Worm (Caenorhabditis elegans) whole organism, mixed stage, embryonic: Measurements from ENCODE around the gene fbxa-113.

Experiments used
- M03D4.4 ChIP-seq: sonication (generic microtip); optimal IDR thresholded peaks from 2 replicates; lab custom pipeline; 2017; ENCODE audit warnings: mild to moderate bottlenecking, missing genetic modification characterization, missing compliant biosample characterization
- bed-3 ChIP-seq: fragments of 200-800 bp; sonication (Bioruptor generic); optimal IDR thresholded peaks from 3 replicates; lab custom pipeline; 2018; ENCODE audit warnings: mild to moderate bottlenecking, missing genetic modification characterization, moderate library complexity, missing compliant biosample characterization
- blmp-1 ChIP-seq: fragments of 150-350 bp; optimal IDR thresholded peaks from 2 replicates; lab custom pipeline; 2014; ENCODE audit warnings: missing biosample characterization, missing genetic modification characterization
- ceh-43 ChIP-seq: fragments of 200-800 bp; sonication (Bioruptor generic); optimal IDR thresholded peaks from 2 replicates; lab custom pipeline; 2018; ENCODE audit warnings: mild to moderate bottlenecking, missing genetic modification characterization, moderate library complexity, missing compliant biosample characterization
- ceh-83 ChIP-seq: fragments of 200-800 bp; sonication (Bioruptor generic); optimal IDR thresholded peaks from 2 replicates; lab custom pipeline; 2018; ENCODE audit warnings: mild to moderate bottlenecking, missing genetic modification characterization, missing compliant biosample characterization
- ces-1 ChIP-seq: fragments of 150-350 bp; optimal IDR thresholded peaks from 2 replicates; lab custom pipeline; 2014; ENCODE audit warnings: missing biosample characterization, missing genetic modification reagents, missing genetic modification characterization
- elt-1 ChIP-seq: sonication (generic microtip); optimal IDR thresholded peaks from 2 replicates; lab custom pipeline; 2017; ENCODE audit warnings: missing genetic modification characterization, mild to moderate bottlenecking, missing compliant biosample characterization, antibody characterized with exemption, moderate library complexity, borderline replicate concordance; ENCODE audit not compliant: insufficient read depth
- elt-3 ChIP-seq: fragments of 150-350 bp; optimal IDR thresholded peaks from 2 replicates; lab custom pipeline; 2014; ENCODE audit warnings: missing biosample characterization, missing genetic modification characterization
- flh-1 ChIP-seq: fragments of 200-800 bp; sonication (Bioruptor generic); optimal IDR thresholded peaks from 2 replicates; lab custom pipeline; 2018; ENCODE audit warnings: mild to moderate bottlenecking, missing genetic modification characterization, moderate library complexity, missing compliant biosample characterization
- ham-2 ChIP-seq: fragments of 200-800 bp; sonication (Bioruptor generic); optimal IDR thresholded peaks from 2 replicates; lab custom pipeline; 2018; ENCODE audit warnings: mild to moderate bottlenecking, missing genetic modification characterization, missing compliant biosample characterization
- hlh-1 ChIP-seq: fragments of 150-350 bp; optimal IDR thresholded peaks from 2 replicates; lab custom pipeline; 2014; ENCODE audit warnings: missing biosample characterization, missing genetic modification reagents, missing genetic modification characterization
- lin-13 ChIP-seq: fragments of 150-350 bp; optimal IDR thresholded peaks from 2 replicates; lab custom pipeline; 2014; ENCODE audit warnings: missing biosample characterization, missing genetic modification characterization
- lin-32 ChIP-seq: fragments of 200-800 bp; sonication (Bioruptor generic); optimal IDR thresholded peaks from 2 replicates; lab custom pipeline; 2018; ENCODE audit warnings: mild to moderate bottlenecking, missing genetic modification characterization, missing compliant biosample characterization
- lsy-2 ChIP-seq: fragments of 150-350 bp; optimal IDR thresholded peaks from 2 replicates; lab custom pipeline; 2014; ENCODE audit warnings: missing biosample characterization, missing genetic modification characterization
- mab-5 ChIP-seq: fragments of 150-350 bp; optimal IDR thresholded peaks from 2 replicates; lab custom pipeline; 2014; ENCODE audit warnings: missing biosample characterization, missing genetic modification characterization
- mep-1 ChIP-seq: fragments of 150-350 bp; optimal IDR thresholded peaks from 2 replicates; lab custom pipeline; 2017; ENCODE audit warnings: missing biosample characterization, missing genetic modification reagents, missing genetic modification characterization, inconsistent platforms
- mls-2 ChIP-seq: sonication (generic microtip); optimal IDR thresholded peaks from 2 replicates; lab custom pipeline; 2016; ENCODE audit warnings: mild to moderate bottlenecking, missing genetic modification characterization, moderate library complexity, missing compliant biosample characterization
- nhr-12 ChIP-seq: fragments of 150-350 bp; optimal IDR thresholded peaks from 2 replicates; lab custom pipeline; 2014; ENCODE audit warnings: missing biosample characterization, missing genetic modification characterization
- nhr-2 ChIP-seq: fragments of 150-350 bp; optimal IDR thresholded peaks from 2 replicates; lab custom pipeline; 2014; ENCODE audit warnings: missing biosample characterization, missing genetic modification characterization
- nhr-28 ChIP-seq: fragments of 150-350 bp; optimal IDR thresholded peaks from 2 replicates; lab custom pipeline; 2014; ENCODE audit warnings: missing biosample characterization, missing genetic modification characterization
- nhr-76 ChIP-seq: sonication (generic microtip); optimal IDR thresholded peaks from 2 replicates; lab custom pipeline; 2017; ENCODE audit warnings: missing biosample characterization, missing genetic modification characterization
- pha-4 ChIP-seq: fragments of 150-350 bp; optimal IDR thresholded peaks from 2 replicates; lab custom pipeline; 2018; ENCODE audit warnings: missing biosample characterization, missing genetic modification reagents, missing genetic modification characterization
- sem-2 ChIP-seq: fragments of 200-800 bp; sonication (Bioruptor generic); optimal IDR thresholded peaks from 2 replicates; lab custom pipeline; 2018; ENCODE audit warnings: mild to moderate bottlenecking, missing genetic modification characterization, missing compliant biosample characterization
- snpc-4 ChIP-seq: fragments of 150-350 bp; optimal IDR thresholded peaks from 2 replicates; lab custom pipeline; 2014; ENCODE audit warnings: missing biosample characterization, missing genetic modification characterization
- sptf-1 ChIP-seq: sonication (generic microtip); optimal IDR thresholded peaks from 2 replicates; lab custom pipeline; 2017; ENCODE audit warnings: mild to moderate bottlenecking, missing genetic modification characterization, moderate library complexity, missing compliant biosample characterization
- unc-120 ChIP-seq: sonication (generic microtip); optimal IDR thresholded peaks from 2 replicates; lab custom pipeline; 2017; ENCODE audit warnings: missing genetic modification characterization, missing compliant biosample characterization; ENCODE audit not compliant: poor library complexity, severe bottlenecking
- unc-39 ChIP-seq: fragments of 150-350 bp; optimal IDR thresholded peaks from 2 replicates; lab custom pipeline; 2014; ENCODE audit warnings: missing biosample characterization, missing genetic modification characterization
- unc-62 ChIP-seq: fragments of 150-350 bp; optimal IDR thresholded peaks from 2 replicates; lab custom pipeline; 2014; ENCODE audit warnings: missing biosample characterization, missing genetic modification reagents, missing genetic modification characterization
- zip-8 ChIP-seq: fragments of 150-350 bp; optimal IDR thresholded peaks from 2 replicates; lab custom pipeline; 2014; ENCODE audit warnings: missing biosample characterization, missing genetic modification characterization

The fbxa-113 gene

ce11 chrV:20215197-20215596 is 12.0 kb downstream of the fbxa-113 start, which contains the start of gene Y113G7B.11:
TSS of gene Y113G7B.11 (minus strand) at chrV:20215297.
- TF ChIP-seq unc-120: no peak

ce11 chrV:20220604-20221003 is 17.4 kb downstream of the fbxa-113 start:
- TF ChIP-seq hlh-1 (no peak), ceh-43 (GFP tag; lab: Kevin White, UChicago) (peak; percentile 33), ces-1 (peak; percentile 98)

DNA sequence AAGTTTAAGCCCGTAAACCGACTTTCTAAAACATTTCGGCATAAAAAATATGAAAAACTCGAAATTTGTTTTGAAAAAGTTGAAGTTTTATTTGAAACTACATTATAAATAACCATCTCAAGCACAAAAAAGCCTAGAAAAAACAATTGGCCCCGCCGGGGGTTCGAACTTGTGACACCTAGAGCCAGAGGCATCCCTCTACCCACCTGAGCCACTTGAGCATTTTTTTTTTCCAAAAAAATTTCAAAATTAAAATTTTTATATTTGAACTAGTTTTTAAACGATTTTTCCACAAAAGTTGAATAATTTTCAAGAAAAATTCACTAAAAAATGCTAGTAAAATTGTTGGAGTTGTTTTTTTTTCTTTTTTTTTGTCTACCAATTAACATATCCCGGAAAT is 20.5 kb downstream of the fbxa-113 start:
- TF ChIP-seq flh-1 (GFP tag; lab: Kevin White, UChicago): no peak
- no peak for TF ChIP-seq lin-32
- TF ChIP-seq mab-5 (tag; lab: Kevin White, UChicago): no peak
- TF ChIP-seq pha-4 (tag; lab: Kevin White, UChicago): no peak
- TF ChIP-seq sem-2 (GFP tag; lab: Kevin White, UChicago): no peak
- TF ChIP-seq mls-2 (tag; lab: Kevin White, UChicago): no peak
- no peak for TF ChIP-seq nhr-76
- no peak for TF ChIP-seq unc-62 (GFP tag; lab: Kevin White, UChicago)
- TF ChIP-seq unc-120: no peak
- TF ChIP-seq snpc-4 (tag; lab: Kevin White, UChicago): no peak
- TF ChIP-seq nhr-28 (tag; lab: Kevin White, UChicago): no peak
- no peak for TF ChIP-seq unc-39 (tag; lab: Kevin White, UChicago)
- no peak for TF ChIP-seq elt-1 (tag; lab: Kevin White, UChicago)
- no peak for TF ChIP-seq lsy-2 (tag; lab: Kevin White, UChicago)
- no peak for TF ChIP-seq sptf-1 (tag; lab: Kevin White, UChicago)
- TF ChIP-seq bed-3 (GFP tag; lab: Kevin White, UChicago): no peak
- no peak for TF ChIP-seq blmp-1 (tag; lab: Kevin White, UChicago)
- TF ChIP-seq lin-13: no peak
- no peak for TF ChIP-seq ces-1

DNA sequence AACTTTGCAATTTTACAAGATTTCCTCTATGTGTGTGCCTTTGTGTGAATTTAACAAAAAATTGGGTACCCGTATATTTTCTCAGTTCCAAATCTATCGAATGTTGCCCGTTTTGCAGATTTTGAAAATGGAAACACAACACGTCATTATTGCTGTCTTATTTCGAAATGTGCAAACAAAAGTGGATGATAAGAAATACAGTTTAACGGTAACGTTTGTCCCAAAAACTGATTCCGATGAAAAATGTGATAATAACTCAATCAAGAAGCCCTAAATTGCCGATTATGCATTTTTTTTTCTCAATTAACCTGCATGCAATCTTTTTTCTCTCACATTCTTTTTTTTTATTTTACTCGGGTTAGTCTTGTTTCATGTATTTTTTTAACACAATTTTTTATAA is 22.1 kb downstream of the fbxa-113 start:
- TF ChIP-seq pha-4 (tag; lab: Kevin White, UChicago) (no peak), nhr-12 (tag; lab: Kevin White, UChicago) (no peak), lin-13 (no peak), snpc-4 (tag; lab: Kevin White, UChicago) (no peak), bed-3 (GFP tag; lab: Kevin White, UChicago) (no peak), mep-1 (tag; lab: Kevin White, UChicago) (no peak), ham-2 (GFP tag; lab: Kevin White, UChicago) (no peak)
- TF ChIP-seq, all 35 proteins: peak for 0

DNA sequence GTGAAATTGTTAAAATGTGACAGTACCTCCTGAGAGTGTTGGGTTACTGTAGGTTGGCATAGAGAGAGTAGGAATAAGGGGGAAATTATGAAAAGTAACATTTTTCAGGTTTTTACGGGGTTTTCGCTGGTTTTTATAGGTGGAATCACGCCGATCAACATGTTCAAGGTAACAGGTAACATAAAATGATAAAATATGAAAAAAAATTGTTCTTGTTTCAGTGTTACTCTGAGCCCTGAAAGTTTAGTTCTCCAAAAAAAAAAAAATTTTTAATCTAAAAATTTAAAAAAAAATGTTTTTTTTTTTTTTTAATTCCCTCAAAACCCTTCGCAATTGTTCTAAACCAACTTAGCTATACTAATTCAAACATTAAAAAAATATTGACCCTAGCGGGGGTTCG is 30.6 kb downstream of the fbxa-113 start, which contains the start of gene Y113G7B.15:
Gene Y113G7B.15, minus strand, starts transcription at position 101 of the 400 bp plus-strand sequence.
- no peak for TF ChIP-seq ceh-83 (GFP tag; lab: Kevin White, UChicago)
- TF ChIP-seq hlh-1: no peak
- TF ChIP-seq nhr-2 (tag; lab: Kevin White, UChicago): no peak
- no peak for TF ChIP-seq elt-3 (tag; lab: Kevin White, UChicago)

DNA sequence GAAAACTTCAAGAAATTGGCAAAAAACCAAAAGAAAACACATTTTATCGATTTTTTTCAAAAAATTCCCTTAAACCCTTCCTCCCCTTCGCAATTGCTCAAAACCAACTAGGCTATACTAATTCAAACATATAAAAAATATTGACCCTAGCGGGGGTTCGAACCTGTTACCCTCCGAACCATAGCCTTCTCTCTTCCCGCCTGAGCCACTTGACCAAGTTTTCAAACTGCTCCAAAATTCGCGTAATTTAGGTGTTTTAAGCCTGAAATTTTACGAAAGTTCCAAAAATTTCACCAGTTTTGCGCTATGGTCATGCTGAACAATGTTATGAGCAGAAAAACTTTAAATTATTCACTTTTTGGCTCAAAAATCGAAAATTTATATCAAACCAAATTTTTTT is 31.3 kb downstream of the fbxa-113 start:
- TF ChIP-seq M03D4.4 (tag; lab: Kevin White, UChicago) (peak; percentile 30), sem-2 (GFP tag; lab: Kevin White, UChicago) (no peak)

DNA sequence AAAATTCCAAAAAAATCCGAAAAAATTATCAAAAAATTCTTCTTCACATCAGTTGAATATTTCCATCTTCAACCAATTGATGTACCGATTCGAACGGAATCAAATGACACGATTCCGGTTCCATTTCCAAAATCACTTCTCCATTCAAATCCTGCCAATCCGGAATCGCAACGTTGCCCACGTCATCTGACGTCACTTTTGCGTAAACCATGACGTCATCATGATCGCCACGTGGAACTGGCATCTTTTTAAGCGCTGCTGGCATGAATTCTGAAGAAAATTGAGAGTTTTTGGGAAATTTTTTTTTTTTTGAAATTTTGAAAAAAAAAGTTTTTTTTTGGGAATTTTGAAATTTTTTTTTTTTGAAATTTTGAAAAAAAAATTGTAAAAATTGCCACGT is 32.0 kb downstream of the fbxa-113 start:
- TF ChIP-seq elt-1 (tag; lab: Kevin White, UChicago): no peak
- peak; percentile 95 for TF ChIP-seq zip-8 (tag; lab: Kevin White, UChicago)
